Fruit fly (Drosophila melanogaster): ENCODE measurements around the gene DopEcR.

DNA sequence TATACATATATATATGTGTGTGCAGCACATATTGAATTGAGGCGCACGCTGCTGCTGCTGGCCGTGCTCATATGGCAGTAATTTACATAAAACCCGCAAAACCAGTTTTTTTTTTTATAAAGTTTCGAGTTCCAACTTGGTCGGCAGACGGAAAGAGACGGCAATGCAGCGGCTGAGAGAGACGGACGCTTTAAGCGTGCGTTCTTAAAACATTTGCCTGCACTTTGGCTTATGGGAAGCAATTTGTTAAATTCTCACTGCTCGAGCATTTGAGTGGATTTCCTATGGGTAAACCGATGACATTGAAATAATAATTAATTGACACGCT is 19.8 kb downstream of the DopEcR start:
- no peak for TF ChIP-seq Dll (optimal IDR thresholded peaks at IDR 0.05)
- TF ChIP-seq psq (optimal IDR thresholded peaks at IDR 0.05) = no peak
- TF ChIP-seq usp (GFP tag; optimal IDR thresholded peaks at IDR 0.05) = no peak
